Fruit fly (Drosophila melanogaster) whole organism, embryonic: ENCODE measurements around the gene CG9933.

Experiments
- Ada2b ChIP-seq: fragments of 200-800 bp; sonication (Bioruptor generic); IDR thresholded peaks from 2 replicates; pipeline ENCODE4 v1.3.6; 2022; ENCODE audit warnings: missing biosample characterization, missing genetic modification characterization
- Awh ChIP-seq: fragments of 200-800 bp; sonication (Bioruptor generic); IDR thresholded peaks from 2 replicates; pipeline ENCODE4, ENCODE4 v1.3.6; 2022; ENCODE audit warnings: missing biosample characterization, missing genetic modification characterization
- B-H1 ChIP-seq: fragments of 200-800 bp; sonication (Bioruptor generic); IDR thresholded peaks from 3 replicates; pipeline ENCODE4 v1.3.6; 2022; ENCODE audit warnings: missing biosample characterization, missing genetic modification characterization
- C15 ChIP-seq: fragments of 200-800 bp; sonication (Bioruptor generic); IDR thresholded peaks from 3 replicates; pipeline ENCODE4 v1.3.6; 2022; ENCODE audit warnings: missing biosample characterization, missing genetic modification characterization
- CG10267 ChIP-seq: fragments of 200-800 bp; sonication (Bioruptor generic); optimal IDR thresholded peaks from 2 replicates; lab custom pipeline; 2018; ENCODE audit warnings: missing biosample characterization, mild to moderate bottlenecking, missing genetic modification characterization, moderate library complexity
- CG10274 ChIP-seq: fragments of 200-800 bp; sonication (Bioruptor generic); optimal IDR thresholded peaks from 3 replicates; lab custom pipeline; 2017; ENCODE audit warnings: missing biosample characterization, mild to moderate bottlenecking, missing genetic modification characterization
- CG10462 ChIP-seq: fragments of 200-800 bp; sonication (Bioruptor generic); optimal IDR thresholded peaks from 2 replicates; lab custom pipeline; 2016; ENCODE audit warnings: missing biosample characterization, missing genetic modification characterization
- CG13624 ChIP-seq: fragments of 200-800 bp; sonication (Bioruptor generic); optimal IDR thresholded peaks from 2 replicates; lab custom pipeline; 2016; ENCODE audit warnings: missing biosample characterization, missing genetic modification characterization
- CG17361 ChIP-seq: fragments of 200-800 bp; sonication (Bioruptor generic); IDR thresholded peaks from 3 replicates; pipeline ENCODE4 v1.3.6; 2022; ENCODE audit warnings: missing biosample characterization, missing genetic modification characterization
- CG17829 ChIP-seq: fragments of 200-800 bp; optimal IDR thresholded peaks from 2 replicates; lab custom pipeline; 2019; ENCODE audit warnings: missing biosample characterization, mild to moderate bottlenecking, missing genetic modification characterization, moderate library complexity
- CG30020 ChIP-seq: fragments of 200-800 bp; optimal IDR thresholded peaks from 2 replicates; lab custom pipeline; 2019; ENCODE audit warnings: missing biosample characterization, mild to moderate bottlenecking, missing genetic modification characterization, moderate library complexity
- CG3065 ChIP-seq: fragments of 200-800 bp; sonication (Bioruptor generic); optimal IDR thresholded peaks from 2 replicates; lab custom pipeline; 2016; ENCODE audit warnings: missing biosample characterization, missing genetic modification characterization
- CG3726 ChIP-seq: fragments of 200-800 bp; sonication (Bioruptor generic); IDR thresholded peaks from 3 replicates; pipeline ENCODE4, ENCODE4 v1.3.6; 2022; ENCODE audit warnings: missing biosample characterization, missing genetic modification characterization
- CG3847 ChIP-seq: fragments of 200-800 bp; sonication (Bioruptor generic); IDR thresholded peaks from 2 replicates; pipeline ENCODE4 v1.3.6; 2022; ENCODE audit warnings: missing biosample characterization, missing genetic modification characterization
- CG42726 ChIP-seq: fragments of 200-800 bp; sonication (Bioruptor generic); IDR thresholded peaks from 2 replicates; pipeline ENCODE4 v1.3.6; 2022; ENCODE audit warnings: missing biosample characterization, missing genetic modification characterization; ENCODE audit not compliant: partially characterized antibody
- CG7963 ChIP-seq: fragments of 200-800 bp; sonication (Bioruptor generic); IDR thresholded peaks from 3 replicates; pipeline ENCODE4 v1.3.6; 2022; ENCODE audit warnings: missing biosample characterization, missing genetic modification characterization; ENCODE audit not compliant: partially characterized antibody
- CG8359 ChIP-seq: fragments of 200-800 bp; sonication (Bioruptor generic); optimal IDR thresholded peaks from 2 replicates; lab custom pipeline; 2017; ENCODE audit warnings: missing biosample characterization, mild to moderate bottlenecking, missing genetic modification characterization, borderline replicate concordance
- CG8478 ChIP-seq: fragments of >200 bp; optimal IDR thresholded peaks from 2 replicates; lab custom pipeline; 2018
- CG8924 ChIP-seq: fragments of 200-800 bp; optimal IDR thresholded peaks from 3 replicates; lab custom pipeline; 2019; ENCODE audit warnings: missing biosample characterization, mild to moderate bottlenecking, missing genetic modification characterization, moderate library complexity
- CG8944 ChIP-seq: fragments of 200-800 bp; sonication (Bioruptor generic); optimal IDR thresholded peaks from 3 replicates; lab custom pipeline; 2016; ENCODE audit warnings: missing biosample characterization, missing genetic modification characterization
- CG9609 ChIP-seq: fragments of 200-800 bp; sonication (Bioruptor generic); optimal IDR thresholded peaks from 3 replicates; lab custom pipeline; 2016; ENCODE audit warnings: missing biosample characterization, missing genetic modification characterization
- CG9932 ChIP-seq: fragments of 200-800 bp; sonication (Bioruptor generic); IDR thresholded peaks from 2 replicates; pipeline ENCODE4 v1.3.6; 2022; ENCODE audit warnings: missing biosample characterization, missing genetic modification characterization
- Dbx ChIP-seq: fragments of 200-800 bp; sonication (Bioruptor generic); IDR thresholded peaks from 3 replicates; pipeline ENCODE4 v1.3.6; 2022; ENCODE audit warnings: missing biosample characterization, missing genetic modification characterization
- Deaf1 ChIP-seq: fragments of 200-800 bp; optimal IDR thresholded peaks from 3 replicates; lab custom pipeline; 2019; ENCODE audit warnings: missing biosample characterization, mild to moderate bottlenecking, missing genetic modification characterization, moderate library complexity
- Elba2 ChIP-seq: fragments of 200-800 bp; sonication (Bioruptor generic); optimal IDR thresholded peaks from 3 replicates; lab custom pipeline; 2016; ENCODE audit warnings: missing biosample characterization, missing genetic modification characterization
- HmgZ ChIP-seq: fragments of 200-800 bp; sonication (Bioruptor generic); optimal IDR thresholded peaks from 2 replicates; lab custom pipeline; 2018; ENCODE audit warnings: missing biosample characterization, mild to moderate bottlenecking, missing genetic modification characterization
- Hr3 ChIP-seq: fragments of 200-800 bp; sonication (Bioruptor generic); optimal IDR thresholded peaks from 3 replicates; lab custom pipeline; 2016; ENCODE audit warnings: missing biosample characterization, missing genetic modification characterization
- Hr51 ChIP-seq, 2 experiments: fragments of 200-800 bp; sonication (Bioruptor generic); optimal IDR thresholded peaks; 2 replicates in 1 of 2; 3 replicates in 1 of 2; lab custom pipeline; 2016 to 2018; ENCODE audit warnings: missing biosample characterization in 2 of 2, missing genetic modification characterization in 2 of 2, mild to moderate bottlenecking in 1 of 2, moderate library complexity in 1 of 2
- NFAT ChIP-seq: fragments of 200-800 bp; sonication (Bioruptor generic); IDR thresholded peaks from 2 replicates; pipeline ENCODE4 v1.3.6; 2022; ENCODE audit warnings: missing biosample characterization, missing genetic modification characterization
- Ssrp ChIP-seq: fragments of 200-800 bp; sonication (Bioruptor generic); optimal IDR thresholded peaks from 2 replicates; lab custom pipeline; 2018; ENCODE audit warnings: missing biosample characterization, mild to moderate bottlenecking, missing genetic modification characterization, moderate library complexity
- al ChIP-seq: fragments of 200-800 bp; sonication (Bioruptor generic); IDR thresholded peaks from 2 replicates; pipeline ENCODE4 v1.3.6; 2022; ENCODE audit warnings: missing biosample characterization, missing genetic modification characterization
- bowl ChIP-seq: fragments of 200-800 bp; sonication (Bioruptor generic); IDR thresholded peaks from 2 replicates; pipeline ENCODE4 v1.3.6; 2022; ENCODE audit warnings: missing biosample characterization, missing genetic modification characterization
- cad ChIP-seq: fragments of >200 bp; optimal IDR thresholded peaks from 2 replicates; lab custom pipeline; 2017; ENCODE audit warnings: missing biosample characterization, missing genetic modification characterization
- dmrt11E ChIP-seq: fragments of 200-800 bp; sonication (Bioruptor generic); optimal IDR thresholded peaks from 3 replicates; lab custom pipeline; 2018; ENCODE audit warnings: missing biosample characterization, mild to moderate bottlenecking, missing genetic modification characterization, moderate library complexity
- emc ChIP-seq: fragments of 200-800 bp; sonication (Bioruptor generic); optimal IDR thresholded peaks from 2 replicates; lab custom pipeline; 2016; ENCODE audit warnings: missing biosample characterization, missing genetic modification characterization
- ewg ChIP-seq: fragments of 200-800 bp; sonication (Bioruptor generic); optimal IDR thresholded peaks from 3 replicates; lab custom pipeline; 2017; ENCODE audit warnings: mild to moderate bottlenecking, missing biosample characterization, missing genetic modification reagents, missing genetic modification characterization
- h ChIP-seq: fragments of >200 bp; optimal IDR thresholded peaks from 2 replicates; lab custom pipeline; 2017
- hth ChIP-seq: fragments of >200 bp; optimal IDR thresholded peaks from 2 replicates; lab custom pipeline; 2017; ENCODE audit warnings: inconsistent platforms
- kni ChIP-seq: fragments of 200-800 bp; sonication (Bioruptor generic); optimal IDR thresholded peaks from 3 replicates; lab custom pipeline; 2017; ENCODE audit warnings: mild to moderate bottlenecking, missing biosample characterization, missing genetic modification reagents, missing genetic modification characterization
- luna ChIP-seq: fragments of 200-800 bp; sonication (Bioruptor generic); optimal IDR thresholded peaks from 2 replicates; lab custom pipeline; 2016; ENCODE audit warnings: missing biosample characterization, missing genetic modification characterization
- nerfin-2 ChIP-seq: fragments of 200-800 bp; sonication (Bioruptor generic); IDR thresholded peaks from 2 replicates; pipeline ENCODE4 v1.3.6; 2022; ENCODE audit warnings: missing biosample characterization, missing genetic modification characterization; ENCODE audit not compliant: partially characterized antibody
- pita ChIP-seq: fragments of 200-800 bp; sonication (Bioruptor generic); optimal IDR thresholded peaks from 2 replicates; lab custom pipeline; 2017; ENCODE audit warnings: missing biosample characterization, mild to moderate bottlenecking, missing genetic modification characterization
- pnt ChIP-seq: fragments of 200-800 bp; sonication (Bioruptor generic); optimal IDR thresholded peaks from 3 replicates; lab custom pipeline; 2016; ENCODE audit warnings: missing biosample characterization, missing genetic modification characterization
- run ChIP-seq: fragments of 200-800 bp; sonication (Bioruptor generic); optimal IDR thresholded peaks from 3 replicates; lab custom pipeline; 2018; ENCODE audit warnings: missing biosample characterization, mild to moderate bottlenecking, missing genetic modification characterization
- sc ChIP-seq, 3 experiments: fragments of >200 bp in 2 of 3; fragments of 200-800 bp in 1 of 3; sonication (Bioruptor generic) in 1 of 3; optimal IDR thresholded peaks; 2 replicates in 2 of 3; 3 replicates in 1 of 3; lab custom pipeline; 2017; ENCODE audit warnings: mild to moderate bottlenecking in 1 of 3, missing biosample characterization in 1 of 3, missing genetic modification characterization in 1 of 3, missing genetic modification reagents in 1 of 3
- shn ChIP-seq: fragments of 200-800 bp; sonication (Bioruptor generic); optimal IDR thresholded peaks from 3 replicates; lab custom pipeline; 2016; ENCODE audit warnings: missing biosample characterization, missing genetic modification characterization
- tna ChIP-seq: fragments of 200-800 bp; sonication (Bioruptor generic); IDR thresholded peaks from 2 replicates; pipeline ENCODE4 v1.3.6; 2022; ENCODE audit warnings: missing biosample characterization, missing genetic modification characterization; ENCODE audit not compliant: partially characterized antibody
- toy ChIP-seq: fragments of 200-800 bp; sonication (Bioruptor generic); IDR thresholded peaks from 2 replicates; pipeline ENCODE4 v1.3.6; 2022; ENCODE audit warnings: missing biosample characterization, missing genetic modification characterization
- vfl ChIP-seq: fragments of 200-800 bp; sonication (Bioruptor generic); optimal IDR thresholded peaks from 2 replicates; lab custom pipeline; 2016; ENCODE audit warnings: missing biosample characterization, missing genetic modification characterization

CG9933 gene

dm6 chr2L:13004059-13004870 is 16.8 kb downstream of the CG9933 start, which contains the start of the genes Vha68-1 and mTor (continued):
- TF ChIP-seq CG17829 (tag; lab: Kevin White, UChicago) (peak; percentile 85), CG8478 (lab: Kevin White, UChicago) (no peak), B-H1 (GFP tag; lab: Robert Waterston, UW) (peak; percentile 68), tna (GFP tag; lab: Robert Waterston, UW) (peak; percentile 61; the same call in 1 of the 2 replicates), ewg (GFP tag; lab: Kevin White, UChicago) (no peak), vfl (GFP tag; lab: Kevin White, UChicago) (peak; percentile 64), CG30020 (peak; percentile 91), Hr51 (GFP tag; optimal IDR thresholded peaks at IDR 0.05; lab: Kevin White, UChicago) (peak in 1 of 2 experiments; percentile 74), pnt (peak; percentile 75), al (GFP tag; lab: Robert Waterston, UW) (peak; percentile 83), toy (GFP tag; lab: Robert Waterston, UW) (0 out of 2 replicates have a peak, but pooled peaks have one; percentile 46), CG13624 (no peak), Hr3 (GFP tag; lab: Kevin White, UChicago) (peak; percentile 84), pita (GFP tag; lab: Kevin White, UChicago) (no peak), emc (GFP tag; lab: Kevin White, UChicago) (peak; percentile 26), CG8359 (GFP tag; lab: Kevin White, UChicago) (no peak), CG10274 (GFP tag; lab: Kevin White, UChicago) (no peak), luna (GFP tag; lab: Kevin White, UChicago) (peak; percentile 67), CG8944 (peak; percentile 77), CG10267 (peak; percentile 74), bowl (GFP tag; lab: Robert Waterston, UW) (no peak), C15 (GFP tag; lab: Robert Waterston, UW) (no peak), CG42726 (GFP tag; lab: Robert Waterston, UW) (peak; percentile 83), nerfin-2 (GFP tag; lab: Robert Waterston, UW) (peak; percentile 73), shn (GFP tag; lab: Kevin White, UChicago) (peak; percentile 78), CG8924 (tag; lab: Kevin White, UChicago) (no peak), dmrt11E (tag; lab: Kevin White, UChicago) (peak; percentile 75), Deaf1 (tag; lab: Kevin White, UChicago) (no peak), sc (optimal IDR thresholded peaks at IDR 0.05; lab: Kevin White, UChicago) (no peak), sc (GFP tag; optimal IDR thresholded peaks at IDR 0.05; lab: Kevin White, UChicago) (peak; percentile 68), Awh (GFP tag; lab: Robert Waterston, UW) (0 out of 2 replicates have a peak, but pooled peaks have one; percentile 48), Elba2 (peak; percentile 24), CG3847 (GFP tag; lab: Robert Waterston, UW) (peak; percentile 86), CG9609 (GFP tag; lab: Kevin White, UChicago) (peak; percentile 73), CG7963 (peak; percentile 59), HmgZ (peak; percentile 57), CG10462 (GFP tag; lab: Kevin White, UChicago) (peak; percentile 36), h (lab: Kevin White, UChicago) (no peak), Ada2b (peak; percentile 71), Ssrp (tag; lab: Kevin White, UChicago) (peak; percentile 80), cad (no peak), CG3726 (GFP tag; lab: Robert Waterston, UW) (peak; percentile 46; the same call in 1 of the 3 replicates), Dbx (peak; percentile 71), CG9932 (GFP tag; lab: Robert Waterston, UW) (peak; percentile 92), kni (GFP tag; lab: Kevin White, UChicago) (no peak), CG3065 (GFP tag; lab: Kevin White, UChicago) (peak; percentile 32), NFAT (GFP tag; lab: Robert Waterston, UW) (peak; percentile 88), hth (lab: Kevin White, UChicago) (no peak), run (no peak), CG17361 (GFP tag; lab: Robert Waterston, UW) (no peak; the same call in 2 of the 3 replicates)
